Worm (Caenorhabditis elegans) whole organism, L3 larva: ENCODE results near the gene ptl-1.

ENCODE experiments used
- R02D3.7 ChIP-seq: fragments of 150-350 bp; optimal IDR thresholded peaks from 2 replicates; lab custom pipeline; 2014; ENCODE audit warnings: missing biosample characterization, missing genetic modification characterization
- ZK546.5 ChIP-seq: sonication (generic microtip); optimal IDR thresholded peaks from 2 replicates; lab custom pipeline; 2017; ENCODE audit warnings: missing biosample characterization, missing genetic modification characterization
- aly-2 ChIP-seq: fragments of 150-350 bp; optimal IDR thresholded peaks from 2 replicates; lab custom pipeline; 2014; ENCODE audit warnings: missing biosample characterization, missing genetic modification characterization
- ama-1 ChIP-seq: fragments of 150-350 bp; optimal IDR thresholded peaks from 2 replicates; lab custom pipeline; 2018
- ceh-28 ChIP-seq: fragments of 150-350 bp; optimal IDR thresholded peaks from 2 replicates; lab custom pipeline; 2014; ENCODE audit warnings: missing biosample characterization, missing genetic modification reagents, missing genetic modification characterization
- ceh-82 ChIP-seq: fragments of 150-350 bp; optimal IDR thresholded peaks from 2 replicates; lab custom pipeline; 2014; ENCODE audit warnings: missing biosample characterization, missing genetic modification characterization
- ceh-9 ChIP-seq: sonication (generic microtip); optimal IDR thresholded peaks from 2 replicates; lab custom pipeline; 2018; ENCODE audit warnings: missing biosample characterization, missing genetic modification characterization
- daf-12 ChIP-seq: fragments of 150-350 bp; optimal IDR thresholded peaks from 2 replicates; lab custom pipeline; 2014; ENCODE audit warnings: missing biosample characterization, missing genetic modification reagents, missing genetic modification characterization
- elt-2 ChIP-seq: sonication (generic microtip); optimal IDR thresholded peaks from 2 replicates; lab custom pipeline; 2016; ENCODE audit warnings: missing genetic modification reagents, mild to moderate bottlenecking, missing genetic modification characterization, missing compliant biosample characterization
- eor-1 ChIP-seq, 2 experiments: fragments of 150-350 bp; optimal IDR thresholded peaks; 2 replicates each; lab custom pipeline; 2014 to 2018; ENCODE audit warnings: missing biosample characterization in 2 of 2, missing genetic modification characterization in 2 of 2
- fkh-10 ChIP-seq: sonication (generic microtip); optimal IDR thresholded peaks from 2 replicates; lab custom pipeline; 2017; ENCODE audit warnings: missing biosample characterization, missing genetic modification reagents, missing genetic modification characterization
- fkh-2 ChIP-seq: fragments of 150-350 bp; optimal IDR thresholded peaks from 2 replicates; lab custom pipeline; 2014; ENCODE audit warnings: missing biosample characterization, missing genetic modification reagents, missing genetic modification characterization
- fos-1 ChIP-seq: fragments of 150-350 bp; optimal IDR thresholded peaks from 2 replicates; lab custom pipeline; 2014; ENCODE audit warnings: missing biosample characterization, missing genetic modification characterization
- hmg-11 ChIP-seq: sonication (generic microtip); optimal IDR thresholded peaks from 2 replicates; lab custom pipeline; 2016; ENCODE audit warnings: missing genetic modification characterization, missing compliant biosample characterization
- jun-1 ChIP-seq: fragments of 150-350 bp; optimal IDR thresholded peaks from 2 replicates; lab custom pipeline; 2014; ENCODE audit warnings: missing biosample characterization, missing genetic modification reagents, missing genetic modification characterization
- lin-15B ChIP-seq: fragments of 150-350 bp; optimal IDR thresholded peaks from 2 replicates; lab custom pipeline; 2014; ENCODE audit warnings: missing biosample characterization, missing genetic modification characterization
- lsy-12 ChIP-seq: sonication (generic microtip); optimal IDR thresholded peaks from 2 replicates; lab custom pipeline; 2016; ENCODE audit warnings: mild to moderate bottlenecking, missing genetic modification characterization, missing compliant biosample characterization
- mdl-1 ChIP-seq: fragments of 150-350 bp; optimal IDR thresholded peaks from 2 replicates; lab custom pipeline; 2014; ENCODE audit warnings: missing biosample characterization, missing genetic modification characterization
- mml-1 ChIP-seq: fragments of 150-350 bp; sonication (generic microtip); optimal IDR thresholded peaks from 3 replicates; lab custom pipeline; 2014; ENCODE audit warnings: missing biosample characterization, missing genetic modification characterization
- nfya-1 ChIP-seq: sonication (generic microtip); optimal IDR thresholded peaks from 2 replicates; lab custom pipeline; 2017; ENCODE audit warnings: missing genetic modification characterization, mild to moderate bottlenecking, missing compliant biosample characterization, antibody characterized with exemption, moderate library complexity; ENCODE audit not compliant: insufficient read depth
- nhr-11 ChIP-seq: fragments of 150-350 bp; optimal IDR thresholded peaks from 2 replicates; lab custom pipeline; 2014; ENCODE audit warnings: missing biosample characterization, missing genetic modification characterization
- nhr-12 ChIP-seq: fragments of 150-350 bp; optimal IDR thresholded peaks from 2 replicates; lab custom pipeline; 2014; ENCODE audit warnings: missing biosample characterization, missing genetic modification characterization
- nhr-23 ChIP-seq: fragments of 150-350 bp; optimal IDR thresholded peaks from 2 replicates; lab custom pipeline; 2014; ENCODE audit warnings: missing biosample characterization, missing genetic modification reagents, missing genetic modification characterization
- nhr-25 ChIP-seq: sonication (generic microtip); optimal IDR thresholded peaks from 2 replicates; lab custom pipeline; 2017; ENCODE audit warnings: missing biosample characterization, missing genetic modification characterization
- nhr-28 ChIP-seq: fragments of 150-350 bp; optimal IDR thresholded peaks from 2 replicates; lab custom pipeline; 2014; ENCODE audit warnings: missing biosample characterization, missing genetic modification characterization
- nhr-67 ChIP-seq: fragments of 150-350 bp; optimal IDR thresholded peaks from 2 replicates; lab custom pipeline; 2014; ENCODE audit warnings: missing biosample characterization, missing genetic modification characterization
- nhr-77 ChIP-seq: fragments of 150-350 bp; optimal IDR thresholded peaks from 2 replicates; lab custom pipeline; 2014; ENCODE audit warnings: missing biosample characterization, missing genetic modification characterization
- pha-4 ChIP-seq: fragments of 150-350 bp; optimal IDR thresholded peaks from 2 replicates; lab custom pipeline; 2014; ENCODE audit warnings: missing biosample characterization, missing genetic modification reagents, missing genetic modification characterization
- sea-2 ChIP-seq: fragments of 150-350 bp; sonication (generic microtip); optimal IDR thresholded peaks from 4 replicates; lab custom pipeline; 2014; ENCODE audit warnings: missing biosample characterization, missing genetic modification reagents, missing genetic modification characterization
- skn-1 ChIP-seq: fragments of 150-350 bp; optimal IDR thresholded peaks from 2 replicates; lab custom pipeline; 2014; ENCODE audit warnings: missing biosample characterization, missing genetic modification characterization
- tbx-2 ChIP-seq: sonication (generic microtip); optimal IDR thresholded peaks from 2 replicates; lab custom pipeline; 2016; ENCODE audit warnings: mild to moderate bottlenecking, missing genetic modification characterization, missing compliant biosample characterization
- unc-39 ChIP-seq: sonication (generic microtip); optimal IDR thresholded peaks from 4 replicates; lab custom pipeline; 2017; ENCODE audit warnings: missing biosample characterization, missing genetic modification characterization
- zag-1 ChIP-seq: fragments of 150-350 bp; optimal IDR thresholded peaks from 2 replicates; lab custom pipeline; 2014; ENCODE audit warnings: missing biosample characterization, missing genetic modification characterization
- ztf-4 ChIP-seq: fragments of 150-350 bp; optimal IDR thresholded peaks from 2 replicates; lab custom pipeline; 2014; ENCODE audit warnings: missing biosample characterization, missing genetic modification characterization

ptl-1 gene

DNA sequence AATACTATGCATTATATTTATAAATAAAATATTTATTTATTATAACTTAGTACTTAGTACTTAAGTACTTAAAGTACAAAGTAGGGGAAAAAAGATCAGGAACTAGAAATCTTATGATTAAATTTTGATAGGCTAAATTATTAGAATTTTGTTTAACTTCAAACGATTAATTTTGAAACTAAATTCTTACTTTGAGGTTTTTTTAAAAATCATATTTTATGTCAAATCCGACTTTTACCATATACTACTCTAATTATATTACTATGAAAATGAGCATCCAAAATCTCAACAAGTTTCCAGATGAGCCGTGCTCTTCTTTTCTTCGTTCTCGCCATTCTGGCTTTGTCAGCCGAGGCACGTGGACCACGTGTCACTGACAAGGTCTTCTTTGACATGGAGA is 8.1 kb downstream of the ptl-1 start, which contains the start of gene cyn-6:
Gene cyn-6, plus strand, starts transcription at position 301 of the 400 bp plus-strand sequence.
- no peak for TF ChIP-seq hmg-11 (tag; lab: Kevin White, UChicago)
- TF ChIP-seq ceh-82, result no peak
- TF ChIP-seq jun-1, result no peak
- no peak for TF ChIP-seq zag-1 (tag; lab: Kevin White, UChicago)
- no peak for TF ChIP-seq nhr-12 (tag; lab: Kevin White, UChicago)
- TF ChIP-seq mdl-1 (tag; lab: Kevin White, UChicago), result no peak
- no peak for TF ChIP-seq lin-15B (tag; lab: Kevin White, UChicago)
- no peak for TF ChIP-seq fos-1 (tag; lab: Kevin White, UChicago)
- TF ChIP-seq elt-2 (tag; lab: Kevin White, UChicago), result no peak
- TF ChIP-seq nhr-77, result no peak
- no peak for TF ChIP-seq fkh-2
- no peak for TF ChIP-seq nhr-28 (tag; lab: Kevin White, UChicago)
- TF ChIP-seq ZK546.5 (tag; lab: Kevin White, UChicago), result no peak
- TF ChIP-seq daf-12 (tag; lab: Kevin White, UChicago), result no peak
- no peak for TF ChIP-seq ama-1 (lab: Kevin White, UChicago)
- no peak for TF ChIP-seq sea-2 (GFP tag; lab: Kevin White, UChicago)
- TF ChIP-seq nfya-1 (tag; lab: Kevin White, UChicago), result no peak
- TF ChIP-seq, all 47 proteins: peak for 0

DNA sequence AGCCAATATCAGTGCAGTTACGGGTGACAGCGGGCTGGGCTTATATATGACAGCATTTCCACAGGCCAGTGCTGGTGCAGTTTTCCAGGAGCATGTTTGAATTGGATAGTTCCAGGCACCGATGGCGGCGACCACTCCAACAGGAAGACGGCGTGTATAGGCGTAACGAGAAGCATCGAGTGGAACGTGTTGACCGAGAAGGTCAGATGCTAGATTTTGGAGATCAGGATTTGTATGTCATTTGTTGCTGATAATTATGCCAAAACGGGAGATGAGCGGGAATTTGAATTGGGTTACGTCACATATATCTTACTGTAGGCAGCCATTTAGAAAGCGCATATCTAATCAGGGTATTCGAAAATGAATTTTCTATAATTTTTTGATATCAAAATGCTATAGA is 10.5 kb downstream of the ptl-1 start:
- TF ChIP-seq skn-1 (tag; lab: Kevin White, UChicago), result no peak
- no peak for TF ChIP-seq nhr-67
- no peak for TF ChIP-seq nhr-12 (tag; lab: Kevin White, UChicago)
- TF ChIP-seq mml-1 (tag; lab: Kevin White, UChicago), result no peak
- no peak for TF ChIP-seq eor-1 (tag; optimal IDR thresholded peaks at IDR 0.05; lab: Kevin White, UChicago)
- TF ChIP-seq unc-39 (tag; lab: Kevin White, UChicago), result no peak
- TF ChIP-seq tbx-2 (tag; lab: Kevin White, UChicago), result no peak
- no peak for TF ChIP-seq nfya-1 (tag; lab: Kevin White, UChicago)
- no peak for TF ChIP-seq ZK546.5 (tag; lab: Kevin White, UChicago)
- no peak for TF ChIP-seq nhr-77
- no peak for TF ChIP-seq sea-2 (GFP tag; lab: Kevin White, UChicago)
- TF ChIP-seq pha-4, result no peak
- no peak for TF ChIP-seq nhr-23 (tag; lab: Kevin White, UChicago)
- TF ChIP-seq nhr-11, result no peak
- no peak for TF ChIP-seq ztf-4

DNA sequence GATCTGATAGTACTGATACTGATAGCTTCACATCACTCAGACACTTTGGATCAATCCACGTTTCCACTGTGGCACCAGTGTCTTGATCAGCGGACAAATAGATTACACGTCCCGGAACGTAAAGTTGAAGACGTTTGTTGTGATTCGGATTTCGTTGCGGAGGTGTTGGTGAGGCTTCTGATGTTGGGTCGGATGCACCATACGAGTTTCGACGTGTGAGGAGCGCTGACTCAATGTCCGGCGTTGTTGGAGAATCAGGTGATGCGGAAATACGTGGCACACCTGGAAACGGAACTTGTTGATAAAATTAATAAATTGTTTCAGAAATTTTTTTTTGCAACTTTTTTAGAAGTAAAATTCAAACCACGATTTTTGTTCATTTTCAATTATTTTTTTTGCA is 13.8 kb downstream of the ptl-1 start, which contains the start of gene alh-11:
Gene alh-11, minus strand, starts transcription at position 101 of the 400 bp plus-strand sequence.
- TF ChIP-seq lin-15B (tag; lab: Kevin White, UChicago) (no peak), ceh-28 (tag; lab: Kevin White, UChicago) (no peak), hmg-11 (tag; lab: Kevin White, UChicago) (no peak), mdl-1 (tag; lab: Kevin White, UChicago) (no peak), lsy-12 (tag; lab: Kevin White, UChicago) (no peak), eor-1 (tag; optimal IDR thresholded peaks at IDR 0.05; lab: Kevin White, UChicago) (no peak), nhr-77 (no peak), ceh-82 (no peak), aly-2 (tag; lab: Kevin White, UChicago) (no peak), R02D3.7 (no peak), zag-1 (tag; lab: Kevin White, UChicago) (no peak), tbx-2 (tag; lab: Kevin White, UChicago) (no peak), elt-2 (tag; lab: Kevin White, UChicago) (no peak), fkh-10 (GFP tag; lab: Kevin White, UChicago) (no peak), ceh-9 (tag; lab: Kevin White, UChicago) (no peak), skn-1 (tag; lab: Kevin White, UChicago) (no peak), nhr-25 (tag; lab: Kevin White, UChicago) (no peak), nhr-67 (no peak), daf-12 (tag; lab: Kevin White, UChicago) (no peak)

DNA sequence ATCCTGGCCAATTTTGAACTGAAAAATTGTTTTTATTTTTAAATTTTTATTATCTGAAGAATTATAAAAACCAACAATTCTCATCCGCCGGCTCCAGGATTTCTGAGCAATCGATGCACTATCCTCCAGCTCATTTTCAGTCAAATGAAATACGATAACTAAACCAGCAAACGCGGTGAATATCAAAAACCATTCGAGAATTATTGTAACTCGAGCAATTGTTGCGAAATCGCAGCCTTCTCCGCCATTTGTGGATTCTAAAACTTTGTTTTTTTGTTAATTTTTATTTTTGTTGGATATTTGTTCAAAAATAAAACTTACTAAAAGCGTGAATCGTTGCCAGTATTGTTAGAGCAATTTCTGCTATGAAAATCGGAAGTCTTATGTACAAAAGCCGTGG is 17.5 kb downstream of the ptl-1 start:
- TF ChIP-seq pha-4 (no peak), ceh-82 (no peak), eor-1 (tag; optimal IDR thresholded peaks at IDR 0.05; lab: Kevin White, UChicago) (no peak), mml-1 (tag; lab: Kevin White, UChicago) (no peak), hmg-11 (tag; lab: Kevin White, UChicago) (no peak)
